Fruit fly (Drosophila melanogaster): ENCODE results near the gene Rcd-1.

The Rcd-1 gene

DNA sequence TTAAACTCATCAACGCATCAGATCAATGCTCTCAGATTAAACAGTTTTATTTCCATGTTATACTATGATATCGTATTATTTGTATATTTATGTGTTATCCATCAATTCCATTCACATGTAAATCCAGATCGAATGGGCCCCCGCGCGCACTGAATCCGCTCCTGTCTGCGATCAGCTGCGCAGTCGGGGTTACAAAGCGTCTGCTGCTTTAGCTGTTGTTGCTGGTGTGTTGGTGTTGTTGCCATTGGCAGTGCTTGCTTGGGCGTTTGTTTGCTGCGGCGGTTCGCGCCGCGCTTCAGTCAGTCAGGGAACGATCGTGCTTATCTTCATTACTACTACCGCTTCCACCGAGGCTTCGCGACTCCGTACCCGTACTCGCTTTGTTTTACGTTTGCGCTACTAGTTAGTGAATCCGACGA is 28.4 kb downstream of the Rcd-1 start, which contains the start of gene Zw (continued):
- TF ChIP-seq Blimp-1 (GFP tag; optimal IDR thresholded peaks at IDR 0.05) (no peak), trh (GFP tag; optimal IDR thresholded peaks at IDR 0.05) (no peak), Atf3 (GFP tag; optimal IDR thresholded peaks at IDR 0.05) (peak; percentile 6), exex (tag; optimal IDR thresholded peaks at IDR 0.05) (peak; percentile 7), CG32532 (GFP tag; IDR thresholded peaks at IDR 0.05) (peak; percentile 80), sisA (GFP tag; IDR thresholded peaks at IDR 0.05) (peak; percentile 71), CG14710 (tag; optimal IDR thresholded peaks at IDR 0.05) (peak; percentile 2), CG7963 (GFP tag; IDR thresholded peaks at IDR 0.05; ENCODE audit: partially characterized antibody) (no peak), Eip74EF (GFP tag; optimal IDR thresholded peaks at IDR 0.05) (no peak), Drgx (GFP tag; IDR thresholded peaks at IDR 0.05) (peak; percentile 52), CG7928 (GFP tag; optimal IDR thresholded peaks at IDR 0.05) (no peak), CG13775 (GFP tag; optimal IDR thresholded peaks at IDR 0.05) (no peak), maf-S (GFP tag; optimal IDR thresholded peaks at IDR 0.05) (no peak), dysf (GFP tag; IDR thresholded peaks at IDR 0.05) (peak; percentile 72), nom (GFP tag; optimal IDR thresholded peaks at IDR 0.05) (peak; percentile 11), D19A (tag; optimal IDR thresholded peaks at IDR 0.05) (peak; percentile 46), CG17912 (GFP tag; optimal IDR thresholded peaks at IDR 0.05) (no peak), lmd (GFP tag; IDR thresholded peaks at IDR 0.05) (peak; percentile 47; the same call in 1 of the 2 replicates), pb (GFP tag; optimal IDR thresholded peaks at IDR 0.05) (no peak), HmgD (GFP tag; optimal IDR thresholded peaks at IDR 0.05) (no peak), kay (GFP tag; optimal IDR thresholded peaks at IDR 0.05) (no peak), CG5245 (GFP tag; optimal IDR thresholded peaks at IDR 0.05) (peak; percentile 19), CG4282 (GFP tag; optimal IDR thresholded peaks at IDR 0.05) (no peak), CG7745 (tag; optimal IDR thresholded peaks at IDR 0.05) (no peak), CoRest (tag; optimal IDR thresholded peaks at IDR 0.05) (peak; percentile 43), Tbp (GFP tag; optimal IDR thresholded peaks at IDR 0.05) (no peak), CG14667 (GFP tag; IDR thresholded peaks at IDR 0.05) (peak; percentile 62), CG11723 (GFP tag; optimal IDR thresholded peaks at IDR 0.05) (no peak), CG11247 (GFP tag; IDR thresholded peaks at IDR 0.05) (peak; percentile 52), CG43689 (GFP tag; IDR thresholded peaks at IDR 0.05) (no peak), pum (GFP tag; optimal IDR thresholded peaks at IDR 0.05) (peak; percentile 19), Lim3 (GFP tag; IDR thresholded peaks at IDR 0.05) (no peak), CG18599 (GFP tag; optimal IDR thresholded peaks at IDR 0.05) (peak; percentile 14), Mes4 (GFP tag; optimal IDR thresholded peaks at IDR 0.05) (peak; percentile 19), CG14965 (GFP tag; optimal IDR thresholded peaks at IDR 0.05; ENCODE audit: borderline replicate concordance) (no peak), ara (GFP tag; IDR thresholded peaks at IDR 0.05) (peak; percentile 36; the same call in 1 of the 2 replicates), pita (GFP tag; optimal IDR thresholded peaks at IDR 0.05) (no peak), cato (GFP tag; optimal IDR thresholded peaks at IDR 0.05; ENCODE audit: borderline replicate concordance) (no peak), MTF-1 (GFP tag; optimal IDR thresholded peaks at IDR 0.05; ENCODE audit: borderline replicate concordance) (no peak), gsb-n (tag; optimal IDR thresholded peaks at IDR 0.05) (no peak), schlank (tag; optimal IDR thresholded peaks at IDR 0.05) (peak; percentile 0), Fer1 (GFP tag; optimal IDR thresholded peaks at IDR 0.05) (no peak), CG8089 (GFP tag; optimal IDR thresholded peaks at IDR 0.05) (peak; percentile 10), shn (GFP tag; optimal IDR thresholded peaks at IDR 0.05) (peak; percentile 35), Vsx1 (GFP tag; optimal IDR thresholded peaks at IDR 0.05) (no peak), CG15601 (tag; optimal IDR thresholded peaks at IDR 0.05) (no peak), sna (GFP tag; IDR thresholded peaks at IDR 0.05; ENCODE audit: partially characterized antibody) (no peak), CG12942 (GFP tag; optimal IDR thresholded peaks at IDR 0.05) (no peak), chinmo (GFP tag; IDR thresholded peaks at IDR 0.05; ENCODE audit: partially characterized antibody) (peak; percentile 95), slp2 (GFP tag; optimal IDR thresholded peaks at IDR 0.05) (no peak), Xbp1 (GFP tag; optimal IDR thresholded peaks at IDR 0.05) (peak; percentile 45)

Measured in whole organism, embryonic.